Worm (Caenorhabditis elegans): Measurements from ENCODE around the gene C18D1.2.

Gene C18D1.2

ce11 chrII:10056545-10057038, at the start of gene C18D1.2:
TSS of gene C18D1.2 (plus strand) at chrII:10056988.
- TF ChIP-seq flh-1 (GFP tag; optimal IDR thresholded peaks at IDR 0.05) (no peak), sptf-1 (tag; optimal IDR thresholded peaks at IDR 0.05) (no peak)

- no peak for TF ChIP-seq mep-1 (tag; optimal IDR thresholded peaks at IDR 0.05)
- no peak for TF ChIP-seq blmp-1 (tag; optimal IDR thresholded peaks at IDR 0.05)
- no peak for TF ChIP-seq unc-62 (GFP tag; optimal IDR thresholded peaks at IDR 0.05)
- no peak for TF ChIP-seq nhr-12 (tag; optimal IDR thresholded peaks at IDR 0.05)
- no peak for TF ChIP-seq nhr-2 (tag; optimal IDR thresholded peaks at IDR 0.05)
- TF ChIP-seq nhr-28 (tag; optimal IDR thresholded peaks at IDR 0.05): no peak
- no peak for TF ChIP-seq pha-4 (tag; optimal IDR thresholded peaks at IDR 0.05)
- TF ChIP-seq unc-39 (tag; optimal IDR thresholded peaks at IDR 0.05): no peak
- TF ChIP-seq mab-5 (tag; optimal IDR thresholded peaks at IDR 0.05): no peak
- TF ChIP-seq unc-120 (tag; optimal IDR thresholded peaks at IDR 0.05; ENCODE audit: poor library complexity, severe bottlenecking): no peak
- TF ChIP-seq drap-1 (GFP tag; optimal IDR thresholded peaks at IDR 0.05): no peak
Observed at ce11 chrII:10007917-10008316, 48.9 kb upstream of the C18D1.2 start, which contains the start of gene ZK892.5. TSS of gene ZK892.5 (plus strand) at chrII:10008217.

DNA sequence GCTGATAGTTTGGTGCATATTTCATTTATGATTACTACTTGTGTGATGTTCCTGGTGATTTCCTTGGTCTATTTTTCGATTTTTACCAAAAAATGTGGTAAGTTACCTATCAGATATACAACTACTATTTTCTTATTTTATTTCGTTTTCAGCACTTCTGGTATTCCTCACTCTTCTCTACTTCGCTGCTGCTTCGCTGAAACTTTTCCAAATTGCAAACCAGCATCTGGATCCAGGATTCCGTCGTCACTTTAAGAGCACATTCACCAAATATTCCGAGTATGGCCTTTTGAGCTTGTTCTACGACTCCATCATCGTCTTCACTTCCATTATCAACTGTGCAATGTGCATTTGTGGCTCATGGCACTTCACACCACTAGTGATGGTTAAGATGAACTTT, 48.2 kb upstream of the C18D1.2 start:
- TF ChIP-seq drap-1 (GFP tag; optimal IDR thresholded peaks at IDR 0.05): no peak
- TF ChIP-seq sptf-1 (tag; optimal IDR thresholded peaks at IDR 0.05): no peak
- no peak for TF ChIP-seq ham-2 (GFP tag; optimal IDR thresholded peaks at IDR 0.05)
- TF ChIP-seq ceh-83 (GFP tag; optimal IDR thresholded peaks at IDR 0.05): no peak
- TF ChIP-seq unc-39 (tag; optimal IDR thresholded peaks at IDR 0.05): no peak
- no peak for TF ChIP-seq sem-2 (GFP tag; optimal IDR thresholded peaks at IDR 0.05)
- no peak for TF ChIP-seq mab-5 (tag; optimal IDR thresholded peaks at IDR 0.05)
- TF ChIP-seq mls-2 (tag; optimal IDR thresholded peaks at IDR 0.05): no peak
- no peak for TF ChIP-seq ceh-43 (GFP tag; optimal IDR thresholded peaks at IDR 0.05)
- TF ChIP-seq elt-3 (tag; optimal IDR thresholded peaks at IDR 0.05): no peak
- TF ChIP-seq zip-8 (tag; optimal IDR thresholded peaks at IDR 0.05): no peak
- no peak for TF ChIP-seq flh-1 (GFP tag; optimal IDR thresholded peaks at IDR 0.05)
- TF ChIP-seq lin-32 (GFP tag; optimal IDR thresholded peaks at IDR 0.05): no peak
- TF ChIP-seq bed-3 (GFP tag; optimal IDR thresholded peaks at IDR 0.05): no peak
- no peak for TF ChIP-seq nhr-12 (tag; optimal IDR thresholded peaks at IDR 0.05)
- TF ChIP-seq ces-1 (GFP tag; optimal IDR thresholded peaks at IDR 0.05): no peak
- TF ChIP-seq mep-1 (tag; optimal IDR thresholded peaks at IDR 0.05): no peak

ce11 chrII:10010914-10011313, 45.9 kb upstream of the C18D1.2 start:
- no peak for TF ChIP-seq mls-2 (tag; optimal IDR thresholded peaks at IDR 0.05)

DNA sequence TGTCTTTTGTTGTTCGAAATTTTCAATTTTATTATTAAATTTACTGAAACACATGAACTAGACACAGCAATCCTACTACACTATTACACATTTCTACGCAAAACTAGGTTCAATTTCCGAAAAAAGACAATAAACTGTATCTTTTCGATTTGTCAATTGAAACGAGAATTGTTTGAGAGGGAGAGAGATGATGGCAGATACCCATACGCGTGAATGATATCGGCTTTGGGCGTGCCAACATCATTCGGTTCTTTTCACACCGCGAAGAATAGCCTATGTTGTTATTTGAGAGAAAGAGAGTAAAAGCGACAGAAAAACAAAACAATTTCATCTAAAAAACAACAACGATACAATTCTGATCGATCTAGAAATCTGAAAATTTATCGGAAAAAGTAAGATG, 45.1 kb upstream of the C18D1.2 start:
- TF ChIP-seq nhr-76 (tag; optimal IDR thresholded peaks at IDR 0.05): no peak
- TF ChIP-seq ztf-11 (tag; optimal IDR thresholded peaks at IDR 0.05): no peak
- TF ChIP-seq nhr-237 (tag; optimal IDR thresholded peaks at IDR 0.05): no peak
- TF ChIP-seq lin-13 (tag; optimal IDR thresholded peaks at IDR 0.05): no peak
- TF ChIP-seq unc-39 (tag; optimal IDR thresholded peaks at IDR 0.05): no peak
- no peak for TF ChIP-seq nhr-12 (tag; optimal IDR thresholded peaks at IDR 0.05)
- no peak for TF ChIP-seq lsy-2 (tag; optimal IDR thresholded peaks at IDR 0.05)
- no peak for TF ChIP-seq hlh-1 (tag; optimal IDR thresholded peaks at IDR 0.05)
- TF ChIP-seq mls-2 (tag; optimal IDR thresholded peaks at IDR 0.05): no peak
- TF ChIP-seq sem-2 (GFP tag; optimal IDR thresholded peaks at IDR 0.05): no peak
- TF ChIP-seq blmp-1 (tag; optimal IDR thresholded peaks at IDR 0.05): no peak

DNA sequence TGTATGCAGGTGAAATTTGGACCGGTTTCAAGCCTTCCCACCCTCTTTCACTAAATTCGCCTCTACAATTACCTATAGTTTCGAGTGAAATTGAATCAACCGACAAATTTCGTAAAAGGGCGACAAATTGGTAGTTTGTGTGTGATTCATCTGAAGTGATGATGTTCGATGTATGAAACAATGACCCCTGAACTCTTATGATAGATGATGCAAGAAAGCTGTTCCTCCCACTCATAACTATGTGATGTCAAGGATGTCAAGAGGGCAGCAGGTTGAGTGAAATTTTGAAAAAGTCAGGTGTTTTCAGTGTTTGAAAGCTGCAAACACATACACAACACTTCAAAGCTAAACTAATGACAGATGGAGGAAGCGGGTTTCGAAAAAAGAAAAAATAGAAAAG, 44.3 kb upstream of the C18D1.2 start:
- TF ChIP-seq M03D4.4 (tag; optimal IDR thresholded peaks at IDR 0.05) (no peak), pha-4 (tag; optimal IDR thresholded peaks at IDR 0.05) (no peak), unc-120 (tag; optimal IDR thresholded peaks at IDR 0.05; ENCODE audit: poor library complexity, severe bottlenecking) (no peak), nhr-12 (tag; optimal IDR thresholded peaks at IDR 0.05) (no peak), unc-39 (tag; optimal IDR thresholded peaks at IDR 0.05) (no peak)

All from whole organism, mixed stage, embryonic.